Fruit fly (Drosophila melanogaster) whole organism, wandering third instar larva: ENCODE measurements around the gene Rbm13.

ENCODE experiments used
- Abd-B ChIP-seq: fragments of >200 bp; optimal IDR thresholded peaks from 2 replicates; lab custom pipeline; 2017; ENCODE audit warnings: missing biosample characterization, missing genetic modification characterization
- Hr78 ChIP-seq: fragments of >200 bp; optimal IDR thresholded peaks from 2 replicates; lab custom pipeline; 2017; ENCODE audit warnings: missing biosample characterization, missing genetic modification characterization
- Rel ChIP-seq, 2 experiments: fragments of 200-800 bp; sonication (Bioruptor generic) in 1 of 2; optimal IDR thresholded peaks; 2 replicates in 1 of 2; 3 replicates in 1 of 2; lab custom pipeline; 2016 to 2019; ENCODE audit warnings: mild to moderate bottlenecking in 2 of 2, missing biosample characterization in 2 of 2, missing genetic modification characterization in 2 of 2, moderate library complexity in 1 of 2
- Vsx2 ChIP-seq: fragments of 200-300, 225-300 bp; sonication (Bioruptor generic); optimal IDR thresholded peaks from 2 replicates; lab custom pipeline; 2018; ENCODE audit warnings: missing biosample characterization, missing genetic modification characterization; ENCODE audit not compliant: partially characterized antibody
- dl ChIP-seq, 2 experiments: fragments of 175-275, 200-275 bp in 1 of 2; fragments of 200-275 bp in 1 of 2; sonication (Bioruptor generic); optimal IDR thresholded peaks; lab custom pipeline; 2018; ENCODE audit warnings: mild to moderate bottlenecking in 2 of 2, missing biosample characterization in 2 of 2, missing genetic modification characterization in 2 of 2, moderate library complexity in 2 of 2; ENCODE audit not compliant: partially characterized antibody in 2 of 2, insufficient read depth in 1 of 2
- lola ChIP-seq: fragments of >200 bp; optimal IDR thresholded peaks from 2 replicates; lab custom pipeline; 2017; ENCODE audit warnings: missing biosample characterization, missing genetic modification characterization
- psq ChIP-seq: fragments of 200-800 bp; sonication (Bioruptor generic); optimal IDR thresholded peaks from 3 replicates; lab custom pipeline; 2017; ENCODE audit warnings: missing biosample characterization, mild to moderate bottlenecking, missing genetic modification characterization, moderate library complexity

DNA sequence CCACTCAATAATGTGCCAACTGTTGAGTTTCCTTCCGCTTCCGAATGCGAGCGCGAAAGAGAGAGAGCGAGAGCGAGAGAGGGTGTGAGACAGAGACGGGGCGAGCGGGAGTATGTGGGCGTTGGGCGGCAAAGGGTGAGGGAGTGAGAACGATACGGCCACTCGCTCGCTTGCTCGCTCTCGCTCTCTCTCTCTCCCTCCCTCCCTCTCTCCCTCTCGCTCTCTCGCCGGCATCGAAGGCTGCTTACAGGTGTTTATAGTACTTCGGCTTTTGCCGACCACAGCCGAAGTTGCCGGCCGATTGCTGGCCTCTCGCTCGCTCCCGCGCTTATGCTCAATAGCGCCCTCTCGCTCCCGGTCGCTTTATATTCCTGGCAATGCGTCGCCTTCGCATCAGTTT is 23.3 kb downstream of the Rbm13 start:
- TF ChIP-seq Rel (GFP tag; optimal IDR thresholded peaks at IDR 0.05; lab: Kevin White, UChicago) (no peak), Rel (tag; optimal IDR thresholded peaks at IDR 0.05; lab: Kevin White, UChicago) (no peak), Hr78 (GFP tag; lab: Kevin White, UChicago) (no peak), dl (GFP tag; optimal IDR thresholded peaks at IDR 0.05; lab: Kevin White, UChicago; ENCODE audit: insufficient read depth in 1 of 2, partially characterized antibody in 2 of 2) (no peak), Abd-B (GFP tag; lab: Kevin White, UChicago) (no peak), Vsx2 (GFP tag; lab: Kevin White, UChicago) (no peak), psq (GFP tag; lab: Kevin White, UChicago) (no peak), lola (GFP tag; lab: Kevin White, UChicago) (no peak)
